Fruit fly (Drosophila melanogaster): Measurements from ENCODE around the gene CG17362.

DNA sequence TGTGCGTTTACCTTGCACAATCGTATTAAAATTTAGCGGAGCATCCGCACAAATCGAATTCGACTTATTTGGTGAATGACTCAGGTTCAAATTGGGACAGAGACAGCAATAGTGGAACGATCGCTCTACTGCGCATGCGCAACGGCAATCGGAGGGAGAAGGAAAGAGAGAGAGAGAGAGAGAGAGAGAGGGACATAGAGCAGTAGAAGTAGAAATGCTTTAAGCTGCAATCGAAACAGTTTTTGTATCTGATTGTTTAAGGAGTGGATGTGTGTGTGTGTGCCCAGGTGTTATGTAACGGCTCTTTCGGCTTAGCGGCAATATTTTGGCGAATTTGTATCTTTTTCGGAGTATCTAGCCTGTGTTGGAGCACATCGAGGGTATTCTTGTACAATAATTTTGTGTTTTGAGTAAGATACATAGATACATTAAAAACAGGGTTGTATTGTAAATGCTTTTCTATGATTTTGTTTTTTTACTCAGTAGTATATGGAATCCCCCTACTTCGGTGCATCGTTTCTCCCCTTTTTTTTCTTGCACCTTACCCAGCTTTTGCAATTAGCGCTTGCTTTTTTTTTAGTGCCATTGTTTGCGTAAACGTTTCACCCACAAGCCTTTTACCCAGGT, 36.9 kb upstream of the CG17362 start:
- no peak for TF ChIP-seq CTCF (optimal IDR thresholded peaks at IDR 0.05)
- TF ChIP-seq CG8478 (optimal IDR thresholded peaks at IDR 0.05): no peak

All from S2 (cell line).